Fruit fly (Drosophila melanogaster) Kc167 (cell line): ENCODE results near the gene CG3842.

Experiments
- h ChIP-seq: fragments of >200 bp; optimal IDR thresholded peaks from 3 replicates; lab custom pipeline; 2018; ENCODE audit warnings: missing external identifiers
- ttk ChIP-seq: sonication (Bioruptor generic); optimal IDR thresholded peaks from 2 replicates; lab custom pipeline; 2017; ENCODE audit warnings: missing external identifiers

- TF ChIP-seq ttk (no peak), h (lab: Kevin White, UChicago) (no peak)
Observed at dm6 chrX:6366357-6366691, 28.8 kb downstream of the CG3842 start.
